Fruit fly (Drosophila melanogaster) whole organism, embryonic: ENCODE data around the gene bsk.

Experiments
- Atf6 ChIP-seq: fragments of 200-800 bp; sonication (Bioruptor generic); IDR thresholded peaks from 2 replicates; pipeline ENCODE4 v1.3.6; 2022; ENCODE audit warnings: missing biosample characterization, missing genetic modification characterization
- Awh ChIP-seq: fragments of 200-800 bp; sonication (Bioruptor generic); IDR thresholded peaks from 2 replicates; pipeline ENCODE4, ENCODE4 v1.3.6; 2022; ENCODE audit warnings: missing biosample characterization, missing genetic modification characterization
- CG10274 ChIP-seq: fragments of 200-800 bp; sonication (Bioruptor generic); optimal IDR thresholded peaks from 3 replicates; lab custom pipeline; 2017; ENCODE audit warnings: missing biosample characterization, mild to moderate bottlenecking, missing genetic modification characterization
- CG14014 ChIP-seq: fragments of 200-800 bp; sonication (Bioruptor generic); IDR thresholded peaks from 2 replicates; pipeline ENCODE4 v1.3.6; 2022; ENCODE audit warnings: missing biosample characterization, missing genetic modification characterization
- CG15011 ChIP-seq: fragments of 200-800 bp; sonication (Bioruptor generic); optimal IDR thresholded peaks from 3 replicates; lab custom pipeline; 2018; ENCODE audit warnings: missing biosample characterization, mild to moderate bottlenecking, missing genetic modification characterization
- CG15073 ChIP-seq: fragments of 200-800 bp; sonication (Bioruptor generic); optimal IDR thresholded peaks from 2 replicates; lab custom pipeline; 2016; ENCODE audit warnings: missing biosample characterization, missing genetic modification characterization
- CG1529 ChIP-seq: fragments of 200-800 bp; sonication (Bioruptor generic); optimal IDR thresholded peaks from 3 replicates; lab custom pipeline; 2018; ENCODE audit warnings: missing biosample characterization, missing genetic modification characterization
- CG16779 ChIP-seq: fragments of 200-800 bp; sonication (Bioruptor generic); IDR thresholded peaks from 2 replicates; pipeline ENCODE4 v1.3.6; 2022; ENCODE audit warnings: missing biosample characterization, missing genetic modification characterization
- CG16863 ChIP-seq: fragments of 200-800 bp; sonication (Bioruptor generic); optimal IDR thresholded peaks from 3 replicates; lab custom pipeline; 2016; ENCODE audit warnings: missing biosample characterization, missing genetic modification characterization
- CG17802 ChIP-seq: fragments of 200-800 bp; sonication (Bioruptor generic); optimal IDR thresholded peaks from 2 replicates; lab custom pipeline; 2018; ENCODE audit warnings: missing biosample characterization, mild to moderate bottlenecking, missing genetic modification characterization, moderate library complexity
- CG30431 ChIP-seq: fragments of 200-800 bp; sonication (Bioruptor generic); optimal IDR thresholded peaks from 2 replicates; lab custom pipeline; 2017; ENCODE audit warnings: missing biosample characterization, missing genetic modification characterization
- CG31388 ChIP-seq: fragments of 200-800 bp; sonication (Bioruptor generic); optimal IDR thresholded peaks from 2 replicates; lab custom pipeline; 2016; ENCODE audit warnings: missing biosample characterization, missing genetic modification characterization
- CG3163 ChIP-seq: fragments of 200-800 bp; sonication (Bioruptor generic); optimal IDR thresholded peaks from 3 replicates; lab custom pipeline; 2016; ENCODE audit warnings: missing biosample characterization, missing genetic modification characterization
- CG7556 ChIP-seq: fragments of 200-800 bp; sonication (Bioruptor generic); optimal IDR thresholded peaks from 2 replicates; lab custom pipeline; 2017; ENCODE audit warnings: missing biosample characterization, mild to moderate bottlenecking, missing genetic modification characterization
- CG7786 ChIP-seq: fragments of 200-800 bp; sonication (Bioruptor generic); optimal IDR thresholded peaks from 2 replicates; lab custom pipeline; 2016; ENCODE audit warnings: missing biosample characterization, missing genetic modification characterization
- CG8359 ChIP-seq: fragments of 200-800 bp; sonication (Bioruptor generic); optimal IDR thresholded peaks from 2 replicates; lab custom pipeline; 2017; ENCODE audit warnings: missing biosample characterization, mild to moderate bottlenecking, missing genetic modification characterization, borderline replicate concordance
- CG9727 ChIP-seq: fragments of 200-800 bp; sonication (Bioruptor generic); optimal IDR thresholded peaks from 3 replicates; lab custom pipeline; 2017; ENCODE audit warnings: missing biosample characterization, mild to moderate bottlenecking, missing genetic modification characterization
- CG9876 ChIP-seq: fragments of 200-800 bp; sonication (Bioruptor generic); optimal IDR thresholded peaks from 2 replicates; lab custom pipeline; 2016; ENCODE audit warnings: missing biosample characterization, missing genetic modification characterization
- CrebB ChIP-seq: fragments of 200-800 bp; sonication (Bioruptor generic); optimal IDR thresholded peaks from 3 replicates; lab custom pipeline; 2018; ENCODE audit warnings: missing biosample characterization, mild to moderate bottlenecking, missing genetic modification characterization
- Dip3 ChIP-seq: fragments of 200-800 bp; sonication (Bioruptor generic); optimal IDR thresholded peaks from 3 replicates; lab custom pipeline; 2016; ENCODE audit warnings: missing biosample characterization, missing genetic modification characterization
- Eip74EF ChIP-seq, 2 experiments: fragments of 200-800 bp in 1 of 2; fragments of >200 bp in 1 of 2; sonication (Bioruptor generic) in 1 of 2; optimal IDR thresholded peaks; 2 replicates each; lab custom pipeline; 2017 to 2019; ENCODE audit warnings: missing biosample characterization in 2 of 2, missing genetic modification characterization in 2 of 2, mild to moderate bottlenecking in 1 of 2, moderate library complexity in 1 of 2
- Elba2 ChIP-seq: fragments of 200-800 bp; sonication (Bioruptor generic); optimal IDR thresholded peaks from 3 replicates; lab custom pipeline; 2016; ENCODE audit warnings: missing biosample characterization, missing genetic modification characterization
- Gug ChIP-seq: fragments of 200-800 bp; sonication (Bioruptor generic); IDR thresholded peaks from 4 replicates; pipeline ENCODE4 v1.3.6; 2022; ENCODE audit warnings: missing biosample characterization, missing genetic modification characterization
- HLH4C ChIP-seq: fragments of 200-800 bp; sonication (Bioruptor generic); IDR thresholded peaks from 3 replicates; pipeline ENCODE4 v1.3.6; 2022; ENCODE audit warnings: missing biosample characterization, missing genetic modification characterization; ENCODE audit not compliant: partially characterized antibody
- Hand ChIP-seq: fragments of 200-800 bp; sonication (Bioruptor generic); optimal IDR thresholded peaks from 2 replicates; lab custom pipeline; 2017; ENCODE audit warnings: mild to moderate bottlenecking, missing biosample characterization, missing genetic modification reagents, missing genetic modification characterization
- Hmr ChIP-seq: fragments of 200-800 bp; sonication (Bioruptor generic); optimal IDR thresholded peaks from 3 replicates; lab custom pipeline; 2017; ENCODE audit warnings: mild to moderate bottlenecking, missing biosample characterization, missing genetic modification reagents, missing genetic modification characterization
- Hr51 ChIP-seq, 2 experiments: fragments of 200-800 bp; sonication (Bioruptor generic); optimal IDR thresholded peaks; 2 replicates in 1 of 2; 3 replicates in 1 of 2; lab custom pipeline; 2016 to 2018; ENCODE audit warnings: missing biosample characterization in 2 of 2, missing genetic modification characterization in 2 of 2, mild to moderate bottlenecking in 1 of 2, moderate library complexity in 1 of 2
- Myb ChIP-seq: fragments of 200-800 bp; sonication (Bioruptor generic); optimal IDR thresholded peaks from 2 replicates; lab custom pipeline; 2016; ENCODE audit warnings: missing biosample characterization, missing genetic modification characterization
- NK7.1 ChIP-seq: fragments of 200-800 bp; sonication (Bioruptor generic); optimal IDR thresholded peaks from 3 replicates; lab custom pipeline; 2016; ENCODE audit warnings: missing biosample characterization, missing genetic modification characterization
- Poxn ChIP-seq: fragments of 200-800 bp; sonication (Bioruptor generic); IDR thresholded peaks from 2 replicates; pipeline ENCODE4 v1.3.6; 2022; ENCODE audit warnings: missing biosample characterization, missing genetic modification characterization
- Scr ChIP-seq: fragments of 200-800 bp; sonication (Bioruptor generic); IDR thresholded peaks from 2 replicates; pipeline ENCODE4 v1.3.6; 2022; ENCODE audit warnings: missing biosample characterization, missing genetic modification characterization; ENCODE audit not compliant: partially characterized antibody
- ab ChIP-seq: fragments of 200-800 bp; sonication (Bioruptor generic); optimal IDR thresholded peaks from 2 replicates; lab custom pipeline; 2016; ENCODE audit warnings: missing biosample characterization, missing genetic modification characterization
- abd-A ChIP-seq: fragments of 200-800 bp; sonication (Bioruptor generic); optimal IDR thresholded peaks from 3 replicates; lab custom pipeline; 2019; ENCODE audit warnings: missing biosample characterization, mild to moderate bottlenecking, missing genetic modification characterization, moderate library complexity
- bbx ChIP-seq: fragments of 200-800 bp; sonication (Bioruptor generic); IDR thresholded peaks from 2 replicates; pipeline ENCODE4 v1.3.6; 2022; ENCODE audit warnings: missing biosample characterization, missing genetic modification characterization; ENCODE audit not compliant: partially characterized antibody
- btn ChIP-seq: fragments of 200-800 bp; sonication (Bioruptor generic); optimal IDR thresholded peaks from 2 replicates; lab custom pipeline; 2016; ENCODE audit warnings: missing biosample characterization, missing genetic modification characterization
- cato ChIP-seq: fragments of 200-800 bp; sonication (Bioruptor generic); optimal IDR thresholded peaks from 2 replicates; lab custom pipeline; 2016; ENCODE audit warnings: missing biosample characterization, missing genetic modification characterization, borderline replicate concordance
- fd3F ChIP-seq: fragments of 200-800 bp; sonication (Bioruptor generic); optimal IDR thresholded peaks from 2 replicates; lab custom pipeline; 2018; ENCODE audit warnings: missing biosample characterization, mild to moderate bottlenecking, missing genetic modification characterization, moderate library complexity
- grau ChIP-seq: fragments of 200-800 bp; optimal IDR thresholded peaks from 3 replicates; lab custom pipeline; 2019; ENCODE audit warnings: missing biosample characterization, mild to moderate bottlenecking, missing genetic modification characterization, moderate library complexity
- her ChIP-seq: fragments of 200-800 bp; sonication (Bioruptor generic); optimal IDR thresholded peaks from 2 replicates; lab custom pipeline; 2016; ENCODE audit warnings: missing biosample characterization, missing genetic modification characterization
- ind ChIP-seq: fragments of 200-800 bp; sonication (Bioruptor generic); optimal IDR thresholded peaks from 3 replicates; lab custom pipeline; 2016; ENCODE audit warnings: missing biosample characterization, missing genetic modification characterization
- nerfin-2 ChIP-seq: fragments of 200-800 bp; sonication (Bioruptor generic); IDR thresholded peaks from 2 replicates; pipeline ENCODE4 v1.3.6; 2022; ENCODE audit warnings: missing biosample characterization, missing genetic modification characterization; ENCODE audit not compliant: partially characterized antibody
- odd ChIP-seq: fragments of 200-800 bp; sonication (Bioruptor generic); optimal IDR thresholded peaks from 2 replicates; lab custom pipeline; 2017; ENCODE audit warnings: missing biosample characterization, mild to moderate bottlenecking, missing genetic modification characterization
- pnt ChIP-seq: fragments of 200-800 bp; sonication (Bioruptor generic); optimal IDR thresholded peaks from 3 replicates; lab custom pipeline; 2016; ENCODE audit warnings: missing biosample characterization, missing genetic modification characterization
- repo ChIP-seq: fragments of 200-800 bp; sonication (Bioruptor generic); optimal IDR thresholded peaks from 2 replicates; lab custom pipeline; 2016; ENCODE audit warnings: missing biosample characterization, missing genetic modification characterization
- rib ChIP-seq: fragments of 200-800 bp; sonication (Bioruptor generic); IDR thresholded peaks from 2 replicates; pipeline ENCODE4 v1.3.6; 2022; ENCODE audit warnings: missing biosample characterization, missing genetic modification characterization
- sd ChIP-seq: fragments of 200-800 bp; sonication (Bioruptor generic); optimal IDR thresholded peaks from 3 replicates; lab custom pipeline; 2018; ENCODE audit warnings: missing biosample characterization, mild to moderate bottlenecking, missing genetic modification characterization, moderate library complexity
- slp2 ChIP-seq: fragments of 200-800 bp; sonication (Bioruptor generic); optimal IDR thresholded peaks from 2 replicates; lab custom pipeline; 2016; ENCODE audit warnings: missing biosample characterization, missing genetic modification characterization
- ssp ChIP-seq: fragments of 200-800 bp; sonication (Bioruptor generic); IDR thresholded peaks from 2 replicates; pipeline ENCODE4 v1.3.6; 2022; ENCODE audit warnings: missing biosample characterization, missing genetic modification characterization
- stc ChIP-seq: fragments of 200-800 bp; sonication (Bioruptor generic); IDR thresholded peaks from 2 replicates; pipeline ENCODE4 v1.3.6; 2022; ENCODE audit warnings: missing biosample characterization, missing genetic modification characterization
- tll ChIP-seq, 2 experiments: fragments of 200-800 bp in 1 of 2; fragments of >200 bp in 1 of 2; sonication (Bioruptor generic) in 1 of 2; optimal IDR thresholded peaks; 2 replicates each; lab custom pipeline; 2017 to 2019; ENCODE audit warnings: missing biosample characterization in 2 of 2, missing genetic modification characterization in 2 of 2, mild to moderate bottlenecking in 1 of 2, moderate library complexity in 1 of 2
- unpg ChIP-seq: fragments of 200-800 bp; sonication (Bioruptor generic); optimal IDR thresholded peaks from 3 replicates; lab custom pipeline; 2018; ENCODE audit warnings: missing biosample characterization, mild to moderate bottlenecking, missing genetic modification characterization, moderate library complexity

bsk gene

DNA sequence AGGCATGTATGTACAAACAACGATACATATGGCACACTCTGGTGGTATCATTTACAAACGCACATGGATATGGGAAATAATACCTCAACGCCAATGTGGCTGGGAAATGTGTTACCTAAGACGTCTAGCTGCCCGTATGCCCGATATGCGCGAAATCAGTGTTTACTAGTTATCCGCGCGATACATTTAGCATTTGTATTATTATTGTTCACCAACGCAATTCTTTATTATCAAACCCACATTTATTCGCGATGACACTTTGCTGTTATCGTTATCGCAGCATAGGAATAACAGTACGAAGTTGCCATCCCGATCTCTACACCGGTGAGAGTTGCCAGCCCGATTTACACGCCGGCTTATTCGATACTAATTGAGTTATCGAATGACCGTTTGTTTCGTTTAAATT, 3.5 kb downstream of the bsk start, which contains the start of gene chico (continued):
- TF ChIP-seq Hand (no peak), stc (GFP tag; lab: Robert Waterston, UW) (no peak), pnt (GFP tag; lab: Kevin White, UChicago) (no peak), CG10274 (GFP tag; lab: Kevin White, UChicago) (no peak), grau (no peak), Eip74EF (GFP tag; optimal IDR thresholded peaks at IDR 0.05; lab: Kevin White, UChicago) (no peak), CG30431 (GFP tag; lab: Kevin White, UChicago) (no peak), abd-A (no peak), tll (GFP tag; optimal IDR thresholded peaks at IDR 0.05; lab: Kevin White, UChicago) (no peak), rib (GFP tag; lab: Robert Waterston, UW) (no peak), ssp (GFP tag; lab: Robert Waterston, UW) (no peak), her (GFP tag; lab: Kevin White, UChicago) (peak; percentile 42), odd (no peak), fd3F (GFP tag; lab: Kevin White, UChicago) (no peak), Atf6 (0 out of 2 replicates have a peak, but pooled peaks have one; percentile 12), Poxn (no peak), ab (GFP tag; lab: Kevin White, UChicago) (no peak), CG15011 (no peak), CG7786 (GFP tag; lab: Kevin White, UChicago) (no peak), Hmr (GFP tag; lab: Kevin White, UChicago) (no peak), repo (GFP tag; lab: Kevin White, UChicago) (no peak), CG3163 (GFP tag; lab: Kevin White, UChicago) (no peak), bbx (GFP tag; lab: Robert Waterston, UW) (peak; percentile 74), Gug (GFP tag; lab: Robert Waterston, UW) (no peak), CG9727 (GFP tag; lab: Kevin White, UChicago) (no peak), ind (GFP tag; lab: Kevin White, UChicago) (no peak), unpg (GFP tag; lab: Kevin White, UChicago) (no peak), CG9876 (GFP tag; lab: Kevin White, UChicago) (no peak), Myb (GFP tag; lab: Kevin White, UChicago) (peak; percentile 90), HLH4C (GFP tag; lab: Robert Waterston, UW) (peak; percentile 80), sd (tag; lab: Kevin White, UChicago) (peak; percentile 82), CG8359 (GFP tag; lab: Kevin White, UChicago) (no peak), CG7556 (GFP tag; lab: Kevin White, UChicago) (no peak), CrebB (no peak), btn (GFP tag; lab: Kevin White, UChicago) (no peak), NK7.1 (GFP tag; lab: Kevin White, UChicago) (no peak), CG16779 (GFP tag; lab: Robert Waterston, UW) (no peak), Scr (GFP tag; lab: Robert Waterston, UW) (peak; percentile 63), CG1529 (no peak), nerfin-2 (GFP tag; lab: Robert Waterston, UW) (peak; percentile 58; the same call in 1 of the 2 replicates), CG15073 (GFP tag; lab: Kevin White, UChicago) (no peak), CG14014 (GFP tag; lab: Robert Waterston, UW) (no peak), Dip3 (no peak), slp2 (GFP tag; lab: Kevin White, UChicago) (no peak), Hr51 (GFP tag; optimal IDR thresholded peaks at IDR 0.05; lab: Kevin White, UChicago) (no peak), CG31388 (GFP tag; lab: Kevin White, UChicago) (no peak), Elba2 (GFP tag; lab: Kevin White, UChicago) (no peak), Awh (GFP tag; lab: Robert Waterston, UW) (no peak), CG16863 (no peak), CG17802 (no peak), cato (GFP tag; lab: Kevin White, UChicago) (no peak)
